Fruit fly (Drosophila melanogaster) whole organism, embryonic: ENCODE data around the gene CG10005.

Experiments
- CG10366 ChIP-seq: fragments of 200-800 bp; sonication (Bioruptor generic); IDR thresholded peaks from 2 replicates; pipeline ENCODE4 v1.3.6; 2022; ENCODE audit warnings: missing biosample characterization, missing genetic modification characterization
- CG10543 ChIP-seq: fragments of 200-800 bp; sonication (Bioruptor generic); optimal IDR thresholded peaks from 3 replicates; lab custom pipeline; 2017; ENCODE audit warnings: missing biosample characterization, mild to moderate bottlenecking, missing genetic modification characterization, moderate library complexity
- CG11085 ChIP-seq: fragments of 200-800 bp; sonication (Bioruptor generic); IDR thresholded peaks from 2 replicates; pipeline ENCODE4 v1.3.6; 2022; ENCODE audit warnings: missing biosample characterization, missing genetic modification characterization
- CG12104 ChIP-seq: fragments of 200-800 bp; sonication (Bioruptor generic); optimal IDR thresholded peaks from 3 replicates; lab custom pipeline; 2016; ENCODE audit warnings: missing biosample characterization, missing genetic modification characterization
- CG12155 ChIP-seq: fragments of 200-800 bp; sonication (Bioruptor generic); optimal IDR thresholded peaks from 3 replicates; lab custom pipeline; 2016; ENCODE audit warnings: missing biosample characterization, missing genetic modification characterization
- CG13296 ChIP-seq: fragments of 200-800 bp; sonication (Bioruptor generic); optimal IDR thresholded peaks from 3 replicates; lab custom pipeline; 2018; ENCODE audit warnings: missing biosample characterization, mild to moderate bottlenecking, missing genetic modification characterization
- CG14050 ChIP-seq: fragments of 200-800 bp; sonication (Bioruptor generic); IDR thresholded peaks from 3 replicates; pipeline ENCODE4 v1.3.6; 2022; ENCODE audit warnings: missing biosample characterization, missing genetic modification characterization
- CG14860 ChIP-seq: fragments of 200-800 bp; sonication (Bioruptor generic); IDR thresholded peaks from 3 replicates; pipeline ENCODE4 v1.3.6; 2022; ENCODE audit warnings: missing biosample characterization, missing genetic modification characterization; ENCODE audit not compliant: partially characterized antibody
- CG17186 ChIP-seq: fragments of 200-800 bp; sonication (Bioruptor generic); optimal IDR thresholded peaks from 3 replicates; lab custom pipeline; 2017; ENCODE audit warnings: missing biosample characterization, missing genetic modification reagents, missing genetic modification characterization
- CG2712 ChIP-seq: fragments of 200-800 bp; optimal IDR thresholded peaks from 3 replicates; lab custom pipeline; 2019; ENCODE audit warnings: missing biosample characterization, mild to moderate bottlenecking, missing genetic modification characterization, moderate library complexity
- CG30020 ChIP-seq: fragments of 200-800 bp; optimal IDR thresholded peaks from 2 replicates; lab custom pipeline; 2019; ENCODE audit warnings: missing biosample characterization, mild to moderate bottlenecking, missing genetic modification characterization, moderate library complexity
- CG3281 ChIP-seq: fragments of 200-800 bp; sonication (Bioruptor generic); optimal IDR thresholded peaks from 3 replicates; lab custom pipeline; 2017; ENCODE audit warnings: missing biosample characterization, mild to moderate bottlenecking, missing genetic modification characterization
- CG3838 ChIP-seq: fragments of 200-800 bp; sonication (Bioruptor generic); optimal IDR thresholded peaks from 3 replicates; lab custom pipeline; 2016; ENCODE audit warnings: missing biosample characterization, missing genetic modification characterization
- CG3995 ChIP-seq: fragments of 200-800 bp; sonication (Bioruptor generic); optimal IDR thresholded peaks from 3 replicates; lab custom pipeline; 2016; ENCODE audit warnings: missing biosample characterization, missing genetic modification characterization
- CG4404 ChIP-seq: fragments of 200-800 bp; sonication (Bioruptor generic); IDR thresholded peaks from 2 replicates; pipeline ENCODE4 v1.3.6; 2022; ENCODE audit warnings: missing biosample characterization, missing genetic modification characterization
- CG7786 ChIP-seq: fragments of 200-800 bp; sonication (Bioruptor generic); optimal IDR thresholded peaks from 2 replicates; lab custom pipeline; 2016; ENCODE audit warnings: missing biosample characterization, missing genetic modification characterization
- CG8924 ChIP-seq: fragments of 200-800 bp; optimal IDR thresholded peaks from 3 replicates; lab custom pipeline; 2019; ENCODE audit warnings: missing biosample characterization, mild to moderate bottlenecking, missing genetic modification characterization, moderate library complexity
- CG9797 ChIP-seq: fragments of 200-800 bp; sonication (Bioruptor generic); optimal IDR thresholded peaks from 3 replicates; lab custom pipeline; 2018; ENCODE audit warnings: missing biosample characterization, mild to moderate bottlenecking, missing genetic modification characterization
- CG9876 ChIP-seq: fragments of 200-800 bp; sonication (Bioruptor generic); optimal IDR thresholded peaks from 2 replicates; lab custom pipeline; 2016; ENCODE audit warnings: missing biosample characterization, missing genetic modification characterization
- D19A ChIP-seq: fragments of 200-800 bp; optimal IDR thresholded peaks from 3 replicates; lab custom pipeline; 2019; ENCODE audit warnings: missing biosample characterization, mild to moderate bottlenecking, missing genetic modification characterization, moderate library complexity
- HLH54F ChIP-seq: fragments of 200-800 bp; sonication (Bioruptor generic); optimal IDR thresholded peaks from 3 replicates; lab custom pipeline; 2016; ENCODE audit warnings: missing biosample characterization, missing genetic modification characterization
- Nf-YB ChIP-seq: fragments of 200-800 bp; sonication (Bioruptor generic); optimal IDR thresholded peaks from 3 replicates; lab custom pipeline; 2019; ENCODE audit warnings: missing biosample characterization, mild to moderate bottlenecking, missing genetic modification characterization, moderate library complexity
- NfI ChIP-seq: fragments of 200-800 bp; sonication (Bioruptor generic); optimal IDR thresholded peaks from 3 replicates; lab custom pipeline; 2018; ENCODE audit warnings: missing biosample characterization, mild to moderate bottlenecking, missing genetic modification characterization, moderate library complexity
- Oli ChIP-seq: fragments of 200-800 bp; sonication (Bioruptor generic); optimal IDR thresholded peaks from 2 replicates; lab custom pipeline; 2018; ENCODE audit warnings: missing biosample characterization, mild to moderate bottlenecking, missing genetic modification characterization, moderate library complexity
- Rfx ChIP-seq: fragments of 200-800 bp; sonication (Bioruptor generic); IDR thresholded peaks from 2 replicates; pipeline ENCODE4 v1.3.6; 2022; ENCODE audit warnings: missing biosample characterization, missing genetic modification characterization
- Rx ChIP-seq: fragments of 200-800 bp; sonication (Bioruptor generic); IDR thresholded peaks from 2 replicates; pipeline ENCODE4 v1.3.6; 2022; ENCODE audit warnings: missing biosample characterization, missing genetic modification characterization
- Taf1 ChIP-seq: fragments of 200-800 bp; sonication (Bioruptor generic); IDR thresholded peaks from 2 replicates; pipeline ENCODE4 v1.3.6; 2022; ENCODE audit warnings: missing biosample characterization, missing genetic modification characterization
- az2 ChIP-seq: fragments of 200-800 bp; sonication (Bioruptor generic); optimal IDR thresholded peaks from 3 replicates; lab custom pipeline; 2016; ENCODE audit warnings: missing biosample characterization, missing genetic modification characterization
- bowl ChIP-seq: fragments of 200-800 bp; sonication (Bioruptor generic); IDR thresholded peaks from 2 replicates; pipeline ENCODE4 v1.3.6; 2022; ENCODE audit warnings: missing biosample characterization, missing genetic modification characterization
- chinmo ChIP-seq: fragments of 200-800 bp; sonication (Bioruptor generic); IDR thresholded peaks from 4 replicates; pipeline ENCODE4 v1.3.6; 2022; ENCODE audit warnings: missing biosample characterization, missing genetic modification characterization; ENCODE audit not compliant: partially characterized antibody
- dysf ChIP-seq: fragments of 200-800 bp; sonication (Bioruptor generic); IDR thresholded peaks from 3 replicates; pipeline ENCODE4 v1.3.6; 2022; ENCODE audit warnings: missing biosample characterization, missing genetic modification characterization
- esg ChIP-seq: fragments of 200-800 bp; sonication (Bioruptor generic); conservative IDR thresholded peaks from 2 replicates; pipeline ENCODE4 v1.3.6; 2022; ENCODE audit warnings: missing biosample characterization, missing genetic modification characterization
- exex ChIP-seq: fragments of 200-800 bp; sonication (Bioruptor generic); optimal IDR thresholded peaks from 4 replicates; lab custom pipeline; 2018; ENCODE audit warnings: missing biosample characterization, mild to moderate bottlenecking, missing genetic modification characterization, moderate library complexity
- fd96Cb ChIP-seq: fragments of 200-800 bp; sonication (Bioruptor generic); optimal IDR thresholded peaks from 2 replicates; lab custom pipeline; 2018; ENCODE audit warnings: missing biosample characterization, mild to moderate bottlenecking, missing genetic modification characterization, moderate library complexity
- ind ChIP-seq: fragments of 200-800 bp; sonication (Bioruptor generic); optimal IDR thresholded peaks from 3 replicates; lab custom pipeline; 2016; ENCODE audit warnings: missing biosample characterization, missing genetic modification characterization
- insv ChIP-seq, 2 experiments: fragments of 200-800 bp; sonication (Bioruptor generic); optimal IDR thresholded peaks; 3 replicates each; lab custom pipeline; 2016 to 2018; ENCODE audit warnings: missing biosample characterization in 2 of 2, missing genetic modification characterization in 2 of 2
- jumu ChIP-seq: fragments of 200-800 bp; sonication (Bioruptor generic); optimal IDR thresholded peaks from 3 replicates; lab custom pipeline; 2016; ENCODE audit warnings: missing biosample characterization, missing genetic modification characterization
- knrl ChIP-seq: fragments of 200-800 bp; sonication (Bioruptor generic); IDR thresholded peaks from 3 replicates; pipeline ENCODE4 v1.3.6; 2022; ENCODE audit warnings: missing biosample characterization, missing genetic modification characterization; ENCODE audit not compliant: partially characterized antibody
- nerfin-1 ChIP-seq: fragments of 200-800 bp; sonication (Bioruptor generic); optimal IDR thresholded peaks from 3 replicates; lab custom pipeline; 2019; ENCODE audit warnings: missing biosample characterization, mild to moderate bottlenecking, missing genetic modification characterization, moderate library complexity
- pum ChIP-seq: fragments of 200-800 bp; sonication (Bioruptor generic); optimal IDR thresholded peaks from 2 replicates; lab custom pipeline; 2016; ENCODE audit warnings: missing biosample characterization, missing genetic modification characterization
- ranshi ChIP-seq: fragments of 200-800 bp; sonication (Bioruptor generic); IDR thresholded peaks from 2 replicates; pipeline ENCODE4 v1.3.6; 2022; ENCODE audit warnings: missing biosample characterization, missing genetic modification characterization
- row ChIP-seq: fragments of 200-800 bp; sonication (Bioruptor generic); IDR thresholded peaks from 3 replicates; pipeline ENCODE4 v1.3.6; 2022; ENCODE audit warnings: missing biosample characterization, missing genetic modification characterization
- schlank ChIP-seq: fragments of 200-800 bp; sonication (Bioruptor generic); optimal IDR thresholded peaks from 2 replicates; lab custom pipeline; 2018; ENCODE audit warnings: missing biosample characterization, mild to moderate bottlenecking, missing genetic modification characterization
- sna ChIP-seq: fragments of 200-800 bp; sonication (Bioruptor generic); IDR thresholded peaks from 2 replicates; pipeline ENCODE4 v1.3.6; 2022; ENCODE audit warnings: missing biosample characterization, missing genetic modification characterization; ENCODE audit not compliant: partially characterized antibody
- ssp ChIP-seq: fragments of 200-800 bp; sonication (Bioruptor generic); IDR thresholded peaks from 2 replicates; pipeline ENCODE4 v1.3.6; 2022; ENCODE audit warnings: missing biosample characterization, missing genetic modification characterization
- tap ChIP-seq: fragments of 200-800 bp; optimal IDR thresholded peaks from 3 replicates; lab custom pipeline; 2019; ENCODE audit warnings: missing biosample characterization, mild to moderate bottlenecking, missing genetic modification characterization, moderate library complexity
- tgo ChIP-seq: fragments of 200-800 bp; sonication (Bioruptor generic); IDR thresholded peaks from 3 replicates; pipeline ENCODE4 v1.3.6; 2022; ENCODE audit warnings: missing biosample characterization, missing genetic modification characterization
- tin ChIP-seq: fragments of 200-800 bp; sonication (Bioruptor generic); optimal IDR thresholded peaks from 3 replicates; lab custom pipeline; 2016; ENCODE audit warnings: missing biosample characterization, missing genetic modification characterization
- trh ChIP-seq: fragments of 200-800 bp; sonication (Bioruptor generic); optimal IDR thresholded peaks from 2 replicates; lab custom pipeline; 2016; ENCODE audit warnings: missing biosample characterization, missing genetic modification characterization
- vfl ChIP-seq: fragments of 200-800 bp; sonication (Bioruptor generic); optimal IDR thresholded peaks from 2 replicates; lab custom pipeline; 2016; ENCODE audit warnings: missing biosample characterization, missing genetic modification characterization

CG10005 gene

dm6 chr3R:12010202-12010824 lies 33.3 kb upstream of the CG10005 start, which contains the start of the genes KLHL18 and GCC185 (continued):
- TF ChIP-seq Oli (peak; percentile 63), CG7786 (peak; percentile 44), NfI (GFP tag; lab: Kevin White, UChicago) (peak; percentile 62), pum (peak; percentile 70), trh (GFP tag; lab: Kevin White, UChicago) (peak; percentile 50), CG3838 (GFP tag; lab: Kevin White, UChicago) (peak; percentile 6), jumu (peak; percentile 66), chinmo (GFP tag; lab: Robert Waterston, UW) (0 out of 4 replicates have a peak, but pooled peaks have one; percentile 44), CG9876 (GFP tag; lab: Kevin White, UChicago) (peak; percentile 42), nerfin-1 (tag; lab: Kevin White, UChicago) (peak; percentile 63), Nf-YB (GFP tag; lab: Kevin White, UChicago) (peak; percentile 44), bowl (no peak), CG10366 (GFP tag; lab: Robert Waterston, UW) (peak; percentile 52; the same call in 1 of the 2 replicates), CG11085 (GFP tag; lab: Robert Waterston, UW) (peak; percentile 68), D19A (peak; percentile 61), ranshi (GFP tag; lab: Robert Waterston, UW) (peak; percentile 76; the same call in 1 of the 2 replicates), CG12104 (peak; percentile 76), row (GFP tag; lab: Robert Waterston, UW) (peak; percentile 98), tin (GFP tag; lab: Kevin White, UChicago) (peak; percentile 83), CG3995 (GFP tag; lab: Kevin White, UChicago) (peak; percentile 74), az2 (GFP tag; lab: Kevin White, UChicago) (peak; percentile 78), Rx (GFP tag; lab: Robert Waterston, UW) (peak; percentile 35; the same call in 1 of the 2 replicates), CG2712 (tag; lab: Kevin White, UChicago) (peak; percentile 85), exex (tag; lab: Kevin White, UChicago) (no peak), ssp (GFP tag; lab: Robert Waterston, UW) (peak; percentile 79), Rfx (GFP tag; lab: Robert Waterston, UW) (peak; percentile 80), ind (peak; percentile 91), insv (GFP tag; optimal IDR thresholded peaks at IDR 0.05; lab: Kevin White, UChicago) (peak in 1 of 2 experiments; percentile 85), CG13296 (GFP tag; lab: Kevin White, UChicago) (no peak), schlank (tag; lab: Kevin White, UChicago) (peak; percentile 11), CG14860 (GFP tag; lab: Robert Waterston, UW) (peak; percentile 84), sna (GFP tag; lab: Robert Waterston, UW) (peak; percentile 69; the same call in 1 of the 2 replicates), CG30020 (tag; lab: Kevin White, UChicago) (peak; percentile 68), CG3281 (GFP tag; lab: Kevin White, UChicago) (peak; percentile 47), knrl (GFP tag; lab: Robert Waterston, UW) (peak; percentile 93), tap (no peak), Taf1 (GFP tag; lab: Robert Waterston, UW) (peak; percentile 45; the same call in 1 of the 2 replicates), CG4404 (GFP tag; lab: Robert Waterston, UW) (peak; percentile 90), esg (GFP tag; lab: Robert Waterston, UW) (peak; percentile 70), tgo (GFP tag; lab: Robert Waterston, UW) (peak; percentile 69), CG9797 (GFP tag; lab: Kevin White, UChicago) (peak; percentile 40), CG10543 (GFP tag; lab: Kevin White, UChicago) (peak; percentile 75), vfl (GFP tag; lab: Kevin White, UChicago) (peak; percentile 63), dysf (GFP tag; lab: Robert Waterston, UW) (peak; percentile 84), CG14050 (GFP tag; lab: Robert Waterston, UW) (no peak), CG12155 (peak; percentile 83), CG8924 (tag; lab: Kevin White, UChicago) (peak; percentile 76), HLH54F (GFP tag; lab: Kevin White, UChicago) (peak; percentile 79), CG17186 (GFP tag; lab: Kevin White, UChicago) (no peak), fd96Cb (peak; percentile 79)
